Worm (Caenorhabditis elegans) whole organism, late embryonic: ENCODE measurements around the gene F44E5.15.

ENCODE experiments used
- ceh-2 ChIP-seq: sonication (generic microtip); optimal IDR thresholded peaks from 2 replicates; lab custom pipeline; 2016; ENCODE audit warnings: missing genotype, missing genetic modification characterization, missing compliant biosample characterization
- fkh-10 ChIP-seq: fragments of 150-350 bp; optimal IDR thresholded peaks from 2 replicates; lab custom pipeline; 2014; ENCODE audit warnings: missing biosample characterization, missing genetic modification reagents, missing genetic modification characterization
- pqm-1 ChIP-seq: sonication (generic microtip); optimal IDR thresholded peaks from 2 replicates; lab custom pipeline; 2016; ENCODE audit warnings: missing genetic modification characterization, missing compliant biosample characterization
- rnt-1 ChIP-seq: sonication (generic microtip); optimal IDR thresholded peaks from 2 replicates; lab custom pipeline; 2016; ENCODE audit warnings: missing genetic modification characterization, missing compliant biosample characterization
- tbx-2 ChIP-seq: sonication (generic microtip); optimal IDR thresholded peaks from 2 replicates; lab custom pipeline; 2016; ENCODE audit warnings: missing genetic modification characterization, missing compliant biosample characterization

- TF ChIP-seq pqm-1 (tag; lab: Kevin White, UChicago) (no peak), ceh-2 (tag; lab: Kevin White, UChicago) (no peak), rnt-1 (no peak), fkh-10 (GFP tag; lab: Kevin White, UChicago) (no peak), tbx-2 (tag; lab: Kevin White, UChicago) (no peak)
Observed at ce11 chrII:11726470-11727106, 45.9 kb upstream of the F44E5.15 start, which contains the start of gene F13D12.5.
